Worm (Caenorhabditis elegans) whole organism, mixed stage, embryonic: Measurements from ENCODE around the gene srh-67.

Experiments
- bed-3 ChIP-seq: fragments of 200-800 bp; sonication (Bioruptor generic); optimal IDR thresholded peaks from 3 replicates; lab custom pipeline; 2018; ENCODE audit warnings: mild to moderate bottlenecking, missing genetic modification characterization, moderate library complexity, missing compliant biosample characterization
- blmp-1 ChIP-seq: fragments of 150-350 bp; optimal IDR thresholded peaks from 2 replicates; lab custom pipeline; 2014; ENCODE audit warnings: missing biosample characterization, missing genetic modification characterization
- hlh-1 ChIP-seq: fragments of 150-350 bp; optimal IDR thresholded peaks from 2 replicates; lab custom pipeline; 2014; ENCODE audit warnings: missing biosample characterization, missing genetic modification reagents, missing genetic modification characterization
- mep-1 ChIP-seq: fragments of 150-350 bp; optimal IDR thresholded peaks from 2 replicates; lab custom pipeline; 2017; ENCODE audit warnings: missing biosample characterization, missing genetic modification reagents, missing genetic modification characterization, inconsistent platforms
- nhr-2 ChIP-seq: fragments of 150-350 bp; optimal IDR thresholded peaks from 2 replicates; lab custom pipeline; 2014; ENCODE audit warnings: missing biosample characterization, missing genetic modification characterization
- nhr-237 ChIP-seq: fragments of 150-350 bp; optimal IDR thresholded peaks from 2 replicates; lab custom pipeline; 2014; ENCODE audit warnings: missing biosample characterization, missing genetic modification characterization
- sem-2 ChIP-seq: fragments of 200-800 bp; sonication (Bioruptor generic); optimal IDR thresholded peaks from 2 replicates; lab custom pipeline; 2018; ENCODE audit warnings: mild to moderate bottlenecking, missing genetic modification characterization, missing compliant biosample characterization
- snpc-4 ChIP-seq: fragments of 150-350 bp; optimal IDR thresholded peaks from 2 replicates; lab custom pipeline; 2014; ENCODE audit warnings: missing biosample characterization, missing genetic modification characterization
- unc-39 ChIP-seq: fragments of 150-350 bp; optimal IDR thresholded peaks from 2 replicates; lab custom pipeline; 2014; ENCODE audit warnings: missing biosample characterization, missing genetic modification characterization
- unc-62 ChIP-seq: fragments of 150-350 bp; optimal IDR thresholded peaks from 2 replicates; lab custom pipeline; 2014; ENCODE audit warnings: missing biosample characterization, missing genetic modification reagents, missing genetic modification characterization
- zip-8 ChIP-seq: fragments of 150-350 bp; optimal IDR thresholded peaks from 2 replicates; lab custom pipeline; 2014; ENCODE audit warnings: missing biosample characterization, missing genetic modification characterization
- ztf-11 ChIP-seq: fragments of 150-350 bp; optimal IDR thresholded peaks from 2 replicates; lab custom pipeline; 2014; ENCODE audit warnings: missing biosample characterization, missing genetic modification characterization

ce11 chrII:12547547-12547946, 38.8 kb downstream of the srh-67 start, which contains the start of gene F49C5.16:
- TF ChIP-seq nhr-2 (tag; lab: Kevin White, UChicago) (no peak), hlh-1 (tag; lab: Kevin White, UChicago) (no peak), ztf-11 (no peak), zip-8 (tag; lab: Kevin White, UChicago) (no peak), mep-1 (tag; lab: Kevin White, UChicago) (no peak), blmp-1 (tag; lab: Kevin White, UChicago) (no peak), bed-3 (GFP tag; lab: Kevin White, UChicago) (no peak), snpc-4 (no peak), nhr-237 (no peak), sem-2 (no peak), unc-39 (tag; lab: Kevin White, UChicago) (no peak), unc-62 (GFP tag; lab: Kevin White, UChicago) (no peak)
